Fruit fly (Drosophila melanogaster) whole organism: ENCODE results near the gene CG15878.

Experiments used
- CG8478 ChIP-seq: fragments of >200 bp; optimal IDR thresholded peaks from 2 replicates; lab custom pipeline; 2018; ENCODE audit warnings: inconsistent platforms
- Dll ChIP-seq: fragments of >200 bp; optimal IDR thresholded peaks from 2 replicates; lab custom pipeline; 2017
- usp ChIP-seq: fragments of >200 bp; optimal IDR thresholded peaks from 2 replicates; lab custom pipeline; 2017; ENCODE audit warnings: missing biosample characterization, missing genetic modification characterization, mixed read lengths

dm6 chr3L:2185630-2186029 is 26.7 kb downstream of the CG15878 start, which contains the start of gene CG13810:
- TF ChIP-seq Dll (no peak), CG8478 (lab: Kevin White, UChicago) (no peak), usp (GFP tag; lab: Kevin White, UChicago) (no peak)
